Worm (Caenorhabditis elegans) whole organism, young adult: ENCODE measurements around the gene fbxa-5.

Source experiments
- B0019.2 ChIP-seq: fragments of 200-800 bp; sonication (Bioruptor generic); conservative IDR thresholded peaks from 2 replicates; pipeline ENCODE4 v1.3.6; 2022; ENCODE audit warnings: missing genetic modification reagents, missing genetic modification characterization, missing compliant biosample characterization
- ceh-91 ChIP-seq: fragments of 200-800 bp; sonication (Bioruptor generic); IDR thresholded peaks from 2 replicates; pipeline ENCODE4 v1.3.6; 2022; ENCODE audit warnings: missing genetic modification reagents, missing genetic modification characterization, missing compliant biosample characterization
- egl-44 ChIP-seq: fragments of 200-800 bp; sonication (Bioruptor generic); IDR thresholded peaks from 2 replicates; pipeline ENCODE4 v1.3.6; 2022; ENCODE audit warnings: missing genetic modification reagents, missing genetic modification characterization, missing compliant biosample characterization
- hlh-26 ChIP-seq: fragments of 200-800 bp; sonication (Bioruptor generic); conservative IDR thresholded peaks from 2 replicates; pipeline ENCODE4 v1.3.6; 2022; ENCODE audit warnings: missing genetic modification reagents, missing genetic modification characterization, missing compliant biosample characterization
- nhr-90 ChIP-seq: sonication (generic microtip); optimal IDR thresholded peaks from 2 replicates; lab custom pipeline; 2016; ENCODE audit warnings: missing genotype, mild to moderate bottlenecking, missing genetic modification characterization, missing compliant biosample characterization
- snpc-4 ChIP-seq, 5 experiments: fragments of 150-350 bp in 1 of 5; sonication (generic microtip) in 4 of 5; optimal IDR thresholded peaks; 2 replicates each; lab custom pipeline; 2014 to 2018; ENCODE audit warnings: missing genetic modification characterization in 5 of 5, missing biosample characterization in 3 of 5, antibody characterized with exemption in 2 of 5, mild to moderate bottlenecking in 2 of 5, missing compliant biosample characterization in 2 of 5, missing genotype in 2 of 5, moderate library complexity in 2 of 5, missing genetic modification reagents in 1 of 5
- sptf-2 ChIP-seq: fragments of 200-800 bp; sonication (Bioruptor generic); optimal IDR thresholded peaks from 2 replicates; lab custom pipeline; 2018; ENCODE audit warnings: mild to moderate bottlenecking, missing genetic modification characterization, missing compliant biosample characterization
- unc-62 ChIP-seq: fragments of 150-350 bp; optimal IDR thresholded peaks from 2 replicates; lab custom pipeline; 2014; ENCODE audit warnings: missing biosample characterization, missing genetic modification reagents, missing genetic modification characterization
- ztf-25 ChIP-seq: fragments of 200-800 bp; sonication (Bioruptor generic); IDR thresholded peaks from 2 replicates; pipeline ENCODE4 v1.3.6; 2022; ENCODE audit warnings: missing genetic modification reagents, missing genetic modification characterization, missing compliant biosample characterization

ce11 chrIII:1288473-1289056, 51.6 kb downstream of the fbxa-5 start, which contains the start of gene fbxa-50:
- no peak for TF ChIP-seq nhr-90 (tag; lab: Kevin White, UChicago)
- TF ChIP-seq hlh-26 (GFP tag; lab: Robert Waterston, UW): no peak
- TF ChIP-seq B0019.2 (GFP tag; lab: Robert Waterston, UW): no peak
- TF ChIP-seq unc-62 (GFP tag; lab: Kevin White, UChicago): no peak
- no peak for TF ChIP-seq egl-44
- TF ChIP-seq sptf-2 (GFP tag; lab: Kevin White, UChicago): no peak
- no peak for TF ChIP-seq ceh-91
- no peak for TF ChIP-seq ztf-25 (GFP tag; lab: Robert Waterston, UW)
- no peak for TF ChIP-seq snpc-4 (GFP tag; optimal IDR thresholded peaks at IDR 0.05; lab: Kevin White, UChicago)
- no peak for TF ChIP-seq snpc-4 (tag; optimal IDR thresholded peaks at IDR 0.05; lab: Kevin White, UChicago)
